Worm (Caenorhabditis elegans) whole organism, L4 larva: ENCODE measurements around the gene szy-20.

Source experiments
- D1046.2 ChIP-seq: fragments of 200-800 bp; sonication (Bioruptor generic); IDR thresholded peaks from 2 replicates; pipeline ENCODE4 v1.3.6; 2022; ENCODE audit warnings: missing genetic modification characterization, missing compliant biosample characterization
- F10B5.3 ChIP-seq: sonication (generic microtip); optimal IDR thresholded peaks from 2 replicates; lab custom pipeline; 2016; ENCODE audit warnings: mild to moderate bottlenecking, missing genetic modification characterization, missing compliant biosample characterization
- F26F4.8 ChIP-seq: fragments of 200-800 bp; sonication (Bioruptor generic); conservative IDR thresholded peaks from 2 replicates; pipeline ENCODE4 v1.3.6; 2022; ENCODE audit warnings: missing genetic modification characterization, missing compliant biosample characterization
- F49E8.2 ChIP-seq: sonication (generic microtip); optimal IDR thresholded peaks from 2 replicates; lab custom pipeline; 2016; ENCODE audit warnings: missing compliant biosample characterization, mild to moderate bottlenecking, missing genetic modification characterization, borderline replicate concordance
- T20F7.1 ChIP-seq: fragments of 200-800 bp; sonication (Bioruptor generic); optimal IDR thresholded peaks from 2 replicates; lab custom pipeline; 2018; ENCODE audit warnings: mild to moderate bottlenecking, missing genetic modification characterization, missing compliant biosample characterization
- Y5F2A.4 ChIP-seq: fragments of 200-800 bp; sonication (Bioruptor generic); optimal IDR thresholded peaks from 2 replicates; lab custom pipeline; 2018; ENCODE audit warnings: mild to moderate bottlenecking, missing genetic modification characterization, missing compliant biosample characterization
- Y75B8A.6 ChIP-seq: fragments of 200-800 bp; sonication (Bioruptor generic); IDR thresholded peaks from 2 replicates; pipeline ENCODE4 v1.3.6; 2022; ENCODE audit warnings: missing genetic modification reagents, missing genetic modification characterization, missing compliant biosample characterization
- ama-1 ChIP-seq: fragments of 150-350 bp; optimal IDR thresholded peaks from 2 replicates; lab custom pipeline; 2014; ENCODE audit warnings: inconsistent platforms, mixed read lengths
- ceh-20 ChIP-seq: fragments of 200-800 bp; sonication (Bioruptor generic); IDR thresholded peaks from 2 replicates; pipeline ENCODE4 v1.3.6; 2022; ENCODE audit warnings: missing genetic modification reagents, missing genetic modification characterization, missing compliant biosample characterization
- ceh-32 ChIP-seq: sonication (generic microtip); optimal IDR thresholded peaks from 2 replicates; lab custom pipeline; 2016; ENCODE audit warnings: mild to moderate bottlenecking, missing genetic modification characterization, missing compliant biosample characterization; ENCODE audit not compliant: poor library complexity
- ceh-44 ChIP-seq: fragments of 200-800 bp; sonication (Bioruptor generic); IDR thresholded peaks from 2 replicates; pipeline ENCODE4 v1.3.6; 2022; ENCODE audit warnings: missing genetic modification reagents, missing genetic modification characterization, missing compliant biosample characterization
- ceh-82 ChIP-seq: sonication (generic microtip); optimal IDR thresholded peaks from 2 replicates; lab custom pipeline; 2017; ENCODE audit warnings: missing biosample characterization, missing genetic modification characterization
- ces-1 ChIP-seq: fragments of 150-350 bp; sonication (generic microtip); optimal IDR thresholded peaks from 4 replicates; lab custom pipeline; 2014; ENCODE audit warnings: missing biosample characterization, missing genetic modification reagents, missing genetic modification characterization
- daf-16 ChIP-seq, 3 experiments: sonication (generic microtip); optimal IDR thresholded peaks; 2 replicates each; lab custom pipeline; 2016 to 2017; ENCODE audit warnings: missing genetic modification characterization in 3 of 3, missing genetic modification reagents in 3 of 3, mild to moderate bottlenecking in 2 of 3, missing compliant biosample characterization in 2 of 3, missing biosample characterization in 1 of 3, moderate library complexity in 1 of 3
- dpl-1 ChIP-seq: fragments of 150-350 bp; optimal IDR thresholded peaks from 2 replicates; lab custom pipeline; 2014; ENCODE audit warnings: missing biosample characterization, missing genetic modification reagents, missing genetic modification characterization
- dve-1 ChIP-seq: sonication (generic microtip); optimal IDR thresholded peaks from 2 replicates; lab custom pipeline; 2017; ENCODE audit warnings: antibody characterized with exemption, mild to moderate bottlenecking, missing genetic modification characterization, missing compliant biosample characterization; ENCODE audit not compliant: insufficient read depth
- egl-27 ChIP-seq: sonication (generic microtip); optimal IDR thresholded peaks from 3 replicates; lab custom pipeline; 2017; ENCODE audit warnings: missing biosample characterization, missing genetic modification reagents, missing genetic modification characterization
- egl-43 ChIP-seq: fragments of 200-800 bp; sonication (Bioruptor generic); IDR thresholded peaks from 2 replicates; pipeline ENCODE4 v1.3.6; 2022; ENCODE audit warnings: missing genetic modification reagents, missing genetic modification characterization, missing compliant biosample characterization
- gei-8 ChIP-seq: fragments of 200-800 bp; sonication (Bioruptor generic); optimal IDR thresholded peaks from 2 replicates; lab custom pipeline; 2018; ENCODE audit warnings: mild to moderate bottlenecking, missing genetic modification characterization, missing compliant biosample characterization
- hif-1 ChIP-seq, 2 experiments: sonication (generic microtip); optimal IDR thresholded peaks; 2 replicates each; lab custom pipeline; 2016 to 2017; ENCODE audit warnings: missing compliant biosample characterization in 2 of 2, missing genetic modification characterization in 2 of 2, missing genetic modification reagents in 2 of 2, missing genotype in 2 of 2, mild to moderate bottlenecking in 1 of 2
- hlh-11 ChIP-seq: fragments of 200-800 bp; sonication (Bioruptor generic); optimal IDR thresholded peaks from 2 replicates; lab custom pipeline; 2018; ENCODE audit warnings: mild to moderate bottlenecking, missing genetic modification characterization, missing compliant biosample characterization
- hlh-30 ChIP-seq: sonication (generic microtip); optimal IDR thresholded peaks from 2 replicates; lab custom pipeline; 2017; ENCODE audit warnings: antibody characterized with exemption, mild to moderate bottlenecking, missing genetic modification characterization, missing compliant biosample characterization; ENCODE audit not compliant: insufficient read depth
- hmg-1.1 ChIP-seq: fragments of 200-800 bp; sonication (Bioruptor generic); IDR thresholded peaks from 2 replicates; pipeline ENCODE4 v1.3.6; 2022; ENCODE audit warnings: missing genetic modification reagents, missing genetic modification characterization, missing compliant biosample characterization
- jun-1 ChIP-seq: fragments of 150-350 bp; optimal IDR thresholded peaks from 2 replicates; lab custom pipeline; 2014; ENCODE audit warnings: missing biosample characterization, missing genetic modification reagents, missing genetic modification characterization
- lim-7 ChIP-seq: fragments of 200-800 bp; sonication (Bioruptor generic); IDR thresholded peaks from 2 replicates; pipeline ENCODE4 v1.3.6; 2022; ENCODE audit warnings: missing genetic modification characterization, missing compliant biosample characterization
- lin-29 ChIP-seq: fragments of 200-800 bp; sonication (Bioruptor generic); IDR thresholded peaks from 2 replicates; pipeline ENCODE4 v1.3.6; 2022; ENCODE audit warnings: missing genetic modification reagents, missing genetic modification characterization, missing compliant biosample characterization
- lin-38 ChIP-seq: fragments of 200-800 bp; sonication (Bioruptor generic); IDR thresholded peaks from 2 replicates; pipeline ENCODE4 v1.3.6; 2022; ENCODE audit warnings: missing genetic modification reagents, missing genetic modification characterization, missing compliant biosample characterization
- lir-3 ChIP-seq: sonication (generic microtip); optimal IDR thresholded peaks from 2 replicates; lab custom pipeline; 2016; ENCODE audit warnings: mild to moderate bottlenecking, missing genetic modification characterization, missing compliant biosample characterization
- lsy-2 ChIP-seq, 2 experiments: fragments of 150-350 bp in 1 of 2; sonication (generic microtip) in 1 of 2; optimal IDR thresholded peaks; 2 replicates each; lab custom pipeline; 2014 to 2017; ENCODE audit warnings: missing biosample characterization in 2 of 2, missing genetic modification characterization in 2 of 2
- madf-5 ChIP-seq, 2 experiments: fragments of 200-800 bp; sonication (Bioruptor generic); IDR thresholded peaks; 2 replicates each; pipeline ENCODE4 v1.3.6; 2022; ENCODE audit warnings: missing compliant biosample characterization in 2 of 2, missing genetic modification characterization in 2 of 2
- mdl-1 ChIP-seq, 2 experiments: fragments of 150-350 bp in 1 of 2; sonication (generic microtip) in 1 of 2; optimal IDR thresholded peaks; 2 replicates each; lab custom pipeline; 2014 to 2017; ENCODE audit warnings: missing biosample characterization in 2 of 2, missing genetic modification characterization in 2 of 2
- mep-1 ChIP-seq: fragments of 150-350 bp; sonication (generic microtip); optimal IDR thresholded peaks from 3 replicates; lab custom pipeline; 2014; ENCODE audit warnings: missing biosample characterization, missing genetic modification characterization
- mes-2 ChIP-seq: sonication (generic microtip); optimal IDR thresholded peaks from 2 replicates; lab custom pipeline; 2016; ENCODE audit warnings: missing genotype, mild to moderate bottlenecking, missing genetic modification characterization, missing compliant biosample characterization; ENCODE audit not compliant: poor library complexity, severe bottlenecking
- mxl-3 ChIP-seq: fragments of 200-800 bp; sonication (Bioruptor generic); optimal IDR thresholded peaks from 2 replicates; lab custom pipeline; 2018; ENCODE audit warnings: mild to moderate bottlenecking, missing genetic modification characterization, missing compliant biosample characterization
- nhr-111 ChIP-seq: fragments of 200-800 bp; sonication (Bioruptor generic); optimal IDR thresholded peaks from 2 replicates; lab custom pipeline; 2018; ENCODE audit warnings: mild to moderate bottlenecking, missing genetic modification characterization, missing compliant biosample characterization
- nhr-25 ChIP-seq: sonication (generic microtip); optimal IDR thresholded peaks from 2 replicates; lab custom pipeline; 2017; ENCODE audit warnings: missing genetic modification characterization, mild to moderate bottlenecking, missing compliant biosample characterization, antibody characterized with exemption, moderate library complexity, borderline replicate concordance; ENCODE audit not compliant: insufficient read depth
- nhr-41 ChIP-seq: fragments of 200-800 bp; sonication (Bioruptor generic); IDR thresholded peaks from 2 replicates; pipeline ENCODE4 v1.3.6; 2022; ENCODE audit warnings: missing genetic modification reagents, missing genetic modification characterization, missing compliant biosample characterization
- nhr-42 ChIP-seq: fragments of 200-800 bp; sonication (Bioruptor generic); IDR thresholded peaks from 2 replicates; pipeline ENCODE4 v1.3.6; 2022; ENCODE audit warnings: missing genetic modification characterization, missing compliant biosample characterization
- nhr-48 ChIP-seq: sonication (generic microtip); optimal IDR thresholded peaks from 2 replicates; lab custom pipeline; 2016; ENCODE audit warnings: mild to moderate bottlenecking, missing genetic modification characterization, missing compliant biosample characterization
- nhr-6 ChIP-seq: fragments of 150-350 bp; optimal IDR thresholded peaks from 2 replicates; lab custom pipeline; 2014; ENCODE audit warnings: missing biosample characterization, missing genetic modification characterization
- nhr-76 ChIP-seq: fragments of 150-350 bp; optimal IDR thresholded peaks from 2 replicates; lab custom pipeline; 2014; ENCODE audit warnings: missing biosample characterization, missing genetic modification characterization
- nhr-77 ChIP-seq: fragments of 150-350 bp; optimal IDR thresholded peaks from 2 replicates; lab custom pipeline; 2014; ENCODE audit warnings: missing biosample characterization, missing genetic modification characterization
- pqm-1 ChIP-seq: sonication (generic microtip); optimal IDR thresholded peaks from 2 replicates; lab custom pipeline; 2017; ENCODE audit warnings: missing biosample characterization, missing genetic modification characterization
- rbr-2 ChIP-seq: sonication (generic microtip); optimal IDR thresholded peaks from 2 replicates; lab custom pipeline; 2016; ENCODE audit warnings: missing genotype, missing genetic modification characterization, missing compliant biosample characterization
- sdz-12 ChIP-seq: fragments of 200-800 bp; sonication (Bioruptor generic); optimal IDR thresholded peaks from 2 replicates; lab custom pipeline; 2018; ENCODE audit warnings: mild to moderate bottlenecking, missing genetic modification characterization, missing compliant biosample characterization
- snpc-1.2 ChIP-seq: fragments of 200-800 bp; sonication (Bioruptor generic); IDR thresholded peaks from 2 replicates; pipeline ENCODE4 v1.3.6; 2022; ENCODE audit warnings: missing genetic modification reagents, missing genetic modification characterization, missing compliant biosample characterization
- vab-7 ChIP-seq: fragments of 200-800 bp; sonication (Bioruptor generic); IDR thresholded peaks from 2 replicates; pipeline ENCODE4 v1.3.6; 2022; ENCODE audit warnings: missing genetic modification reagents, missing genetic modification characterization, missing compliant biosample characterization
- zip-2 ChIP-seq: fragments of 150-350 bp; optimal IDR thresholded peaks from 2 replicates; lab custom pipeline; 2014; ENCODE audit warnings: missing biosample characterization, missing genetic modification characterization
- ztf-7 ChIP-seq: fragments of 150-350 bp; optimal IDR thresholded peaks from 2 replicates; lab custom pipeline; 2014; ENCODE audit warnings: missing biosample characterization, missing genetic modification characterization

The szy-20 gene

DNA sequence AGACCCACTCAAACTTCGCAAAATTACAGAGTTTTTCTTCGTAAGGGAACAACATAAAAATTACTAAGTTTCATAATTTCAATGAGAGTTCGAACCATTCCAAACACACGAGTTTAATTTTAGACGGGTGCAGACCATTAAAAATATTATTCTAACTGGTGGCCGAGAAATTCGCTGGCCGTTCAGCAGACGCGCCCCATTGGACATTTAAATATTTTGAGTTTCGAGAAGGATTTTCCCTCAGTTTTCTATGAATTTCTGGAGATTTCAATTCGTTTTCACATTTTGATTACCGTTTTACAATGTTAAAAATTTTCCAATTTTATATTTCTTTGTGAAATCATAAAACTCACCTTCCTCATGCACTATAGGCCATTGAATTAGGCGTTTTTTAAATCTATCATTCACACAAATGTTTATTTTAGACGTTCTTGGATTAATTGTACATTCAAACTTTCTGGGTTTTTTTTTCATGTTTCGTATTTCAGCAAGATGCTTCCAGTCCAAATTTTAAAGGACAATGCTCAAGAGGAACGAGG is 41.8 kb downstream of the szy-20 start, which contains the start of gene cct-2:
Gene cct-2 (plus strand): TSS at position 489 of the 539 bp plus-strand sequence.
- TF ChIP-seq dpl-1 (GFP tag; lab: Kevin White, UChicago) (peak; percentile 42), mep-1 (tag; lab: Kevin White, UChicago) (peak; percentile 54), nhr-41 (GFP tag; lab: Robert Waterston, UW) (no peak), nhr-25 (no peak), mdl-1 (tag; optimal IDR thresholded peaks at IDR 0.05; lab: Kevin White, UChicago) (no peak), daf-16 (GFP tag; optimal IDR thresholded peaks at IDR 0.05; lab: Kevin White, UChicago) (no peak), daf-16 (tag; optimal IDR thresholded peaks at IDR 0.05; lab: Kevin White, UChicago) (no peak), lin-38 (GFP tag; lab: Robert Waterston, UW) (peak; percentile 89), hmg-1.1 (GFP tag; lab: Robert Waterston, UW) (peak; percentile 51; the same call in 1 of the 2 replicates), F10B5.3 (tag; lab: Kevin White, UChicago) (no peak), madf-5 (GFP tag; IDR thresholded peaks at IDR 0.05; lab: Robert Waterston, UW) (no peak), egl-43 (GFP tag; lab: Robert Waterston, UW) (no peak), ama-1 (lab: Kevin White, UChicago) (peak; percentile 10), rbr-2 (tag; lab: Kevin White, UChicago) (no peak), F26F4.8 (GFP tag; lab: Robert Waterston, UW) (no peak), F49E8.2 (no peak), jun-1 (tag; lab: Kevin White, UChicago) (no peak), nhr-76 (tag; lab: Kevin White, UChicago) (no peak), ztf-7 (no peak), gei-8 (GFP tag; lab: Kevin White, UChicago) (no peak), mxl-3 (GFP tag; lab: Kevin White, UChicago) (no peak), D1046.2 (no peak), ceh-20 (GFP tag; lab: Robert Waterston, UW) (no peak), sdz-12 (GFP tag; lab: Kevin White, UChicago) (no peak), ceh-82 (tag; lab: Kevin White, UChicago) (no peak), hlh-11 (tag; lab: Kevin White, UChicago) (no peak), lim-7 (no peak), Y75B8A.6 (no peak), lin-29 (no peak), dve-1 (tag; lab: Kevin White, UChicago) (peak; percentile 9), T20F7.1 (GFP tag; lab: Kevin White, UChicago) (no peak), Y5F2A.4 (GFP tag; lab: Kevin White, UChicago) (no peak), egl-27 (tag; lab: Kevin White, UChicago) (no peak), zip-2 (no peak), nhr-42 (GFP tag; lab: Robert Waterston, UW) (no peak), nhr-111 (GFP tag; lab: Kevin White, UChicago) (no peak), snpc-1.2 (GFP tag; lab: Robert Waterston, UW) (no peak), ceh-44 (GFP tag; lab: Robert Waterston, UW) (0 out of 2 replicates have a peak, but pooled peaks have one; percentile 9), lir-3 (no peak), ces-1 (GFP tag; lab: Kevin White, UChicago) (no peak), pqm-1 (tag; lab: Kevin White, UChicago) (no peak), vab-7 (no peak), nhr-48 (tag; lab: Kevin White, UChicago) (no peak), lsy-2 (tag; optimal IDR thresholded peaks at IDR 0.05; lab: Kevin White, UChicago) (peak in 1 of 2 experiments; percentile 66), nhr-6 (tag; lab: Kevin White, UChicago) (no peak), mes-2 (peak; percentile 89), hif-1 (tag; optimal IDR thresholded peaks at IDR 0.05; lab: Kevin White, UChicago) (peak in 1 of 2 experiments; percentile 54), ceh-32 (no peak), hlh-30 (tag; lab: Kevin White, UChicago) (peak; percentile 16), nhr-77 (tag; lab: Kevin White, UChicago) (no peak)
